Fruit fly (Drosophila melanogaster) whole organism, embryonic: ENCODE measurements around the gene Sodh1.

Experiments
- CG11247 ChIP-seq: fragments of 200-800 bp; sonication (Bioruptor generic); IDR thresholded peaks from 2 replicates; pipeline ENCODE4 v1.3.6; 2022; ENCODE audit warnings: missing biosample characterization, missing genetic modification characterization
- CG7987 ChIP-seq: fragments of 200-800 bp; sonication (Bioruptor generic); optimal IDR thresholded peaks from 2 replicates; lab custom pipeline; 2018; ENCODE audit warnings: missing biosample characterization, mild to moderate bottlenecking, missing genetic modification characterization, moderate library complexity
- Hr39 ChIP-seq: fragments of >200 bp; optimal IDR thresholded peaks from 2 replicates; lab custom pipeline; 2017
- NfI ChIP-seq: fragments of 200-800 bp; sonication (Bioruptor generic); optimal IDR thresholded peaks from 3 replicates; lab custom pipeline; 2018; ENCODE audit warnings: missing biosample characterization, mild to moderate bottlenecking, missing genetic modification characterization, moderate library complexity
- btn ChIP-seq: fragments of 200-800 bp; sonication (Bioruptor generic); optimal IDR thresholded peaks from 2 replicates; lab custom pipeline; 2016; ENCODE audit warnings: missing biosample characterization, missing genetic modification characterization
- tgo ChIP-seq: fragments of 200-800 bp; sonication (Bioruptor generic); IDR thresholded peaks from 3 replicates; pipeline ENCODE4 v1.3.6; 2022; ENCODE audit warnings: missing biosample characterization, missing genetic modification characterization

- no peak for TF ChIP-seq CG11247 (GFP tag; lab: Robert Waterston, UW)
- TF ChIP-seq Hr39 = no peak
- TF ChIP-seq NfI (GFP tag; lab: Kevin White, UChicago) = no peak
- no peak for TF ChIP-seq tgo (GFP tag; lab: Robert Waterston, UW)
- no peak for TF ChIP-seq btn (GFP tag; lab: Kevin White, UChicago)
- TF ChIP-seq CG7987 (GFP tag; lab: Kevin White, UChicago) = no peak
Measured at dm6 chr3R:7087201-7087505, 35.0 kb downstream of the Sodh1 start.
